Fruit fly (Drosophila melanogaster) whole organism, embryonic: ENCODE data around the gene CG15155.

Experiments used
- ATbp ChIP-seq: fragments of 200-800 bp; sonication (Bioruptor generic); optimal IDR thresholded peaks from 2 replicates; lab custom pipeline; 2017; ENCODE audit warnings: missing biosample characterization, mild to moderate bottlenecking, missing genetic modification characterization, missing genetic modification reagents
- Ada2b ChIP-seq: fragments of 200-800 bp; sonication (Bioruptor generic); IDR thresholded peaks from 2 replicates; pipeline ENCODE4 v1.3.6; 2022; ENCODE audit warnings: missing biosample characterization, missing genetic modification characterization
- Aef1 ChIP-seq: fragments of 200-800 bp; sonication (Bioruptor generic); IDR thresholded peaks from 3 replicates; pipeline ENCODE4 v1.3.6; 2022; ENCODE audit warnings: missing biosample characterization, missing genetic modification characterization
- Antp ChIP-seq: fragments of 200-800 bp; sonication (Bioruptor generic); optimal IDR thresholded peaks from 3 replicates; lab custom pipeline; 2016; ENCODE audit warnings: missing biosample characterization, missing genetic modification characterization
- B-H1 ChIP-seq: fragments of 200-800 bp; sonication (Bioruptor generic); IDR thresholded peaks from 3 replicates; pipeline ENCODE4 v1.3.6; 2022; ENCODE audit warnings: missing biosample characterization, missing genetic modification characterization
- CG11093 ChIP-seq: fragments of 200-800 bp; sonication (Bioruptor generic); IDR thresholded peaks from 3 replicates; pipeline ENCODE4 v1.3.6; 2022; ENCODE audit warnings: missing biosample characterization, missing genetic modification characterization
- CG11456 ChIP-seq: fragments of 200-800 bp; sonication (Bioruptor generic); IDR thresholded peaks from 3 replicates; pipeline ENCODE4 v1.3.6; 2022; ENCODE audit warnings: missing biosample characterization, missing genetic modification characterization
- CG15514 ChIP-seq: fragments of 200-800 bp; sonication (Bioruptor generic); optimal IDR thresholded peaks from 3 replicates; lab custom pipeline; 2017; ENCODE audit warnings: missing biosample characterization, missing genetic modification characterization, mild to moderate bottlenecking, moderate library complexity, missing genetic modification reagents
- CG2120 ChIP-seq: fragments of 200-800 bp; sonication (Bioruptor generic); optimal IDR thresholded peaks from 3 replicates; lab custom pipeline; 2016; ENCODE audit warnings: missing biosample characterization, missing genetic modification characterization
- CG30431 ChIP-seq: fragments of 200-800 bp; sonication (Bioruptor generic); optimal IDR thresholded peaks from 2 replicates; lab custom pipeline; 2017; ENCODE audit warnings: missing biosample characterization, missing genetic modification characterization
- CG34422 ChIP-seq: fragments of 200-800 bp; sonication (Bioruptor generic); IDR thresholded peaks from 3 replicates; pipeline ENCODE4 v1.3.6; 2022; ENCODE audit warnings: missing biosample characterization, missing genetic modification characterization
- CG4424 ChIP-seq: fragments of 200-800 bp; sonication (Bioruptor generic); optimal IDR thresholded peaks from 3 replicates; lab custom pipeline; 2016; ENCODE audit warnings: missing biosample characterization, missing genetic modification characterization
- CG4820 ChIP-seq: fragments of 200-800 bp; sonication (Bioruptor generic); optimal IDR thresholded peaks from 3 replicates; lab custom pipeline; 2016; ENCODE audit warnings: missing biosample characterization, missing genetic modification characterization
- CG7786 ChIP-seq: fragments of 200-800 bp; sonication (Bioruptor generic); optimal IDR thresholded peaks from 2 replicates; lab custom pipeline; 2016; ENCODE audit warnings: missing biosample characterization, missing genetic modification characterization
- CG8290 ChIP-seq, 3 experiments: fragments of 200-800 bp; sonication (Bioruptor generic); optimal IDR thresholded peaks; 2 replicates each; lab custom pipeline; 2016 to 2019; ENCODE audit warnings: missing biosample characterization in 3 of 3, missing genetic modification characterization in 3 of 3, mild to moderate bottlenecking in 2 of 3, moderate library complexity in 1 of 3
- Dbx ChIP-seq: fragments of 200-800 bp; sonication (Bioruptor generic); IDR thresholded peaks from 3 replicates; pipeline ENCODE4 v1.3.6; 2022; ENCODE audit warnings: missing biosample characterization, missing genetic modification characterization
- HHEX ChIP-seq: fragments of 200-800 bp; sonication (Bioruptor generic); optimal IDR thresholded peaks from 3 replicates; lab custom pipeline; 2017; ENCODE audit warnings: missing biosample characterization, mild to moderate bottlenecking, missing genetic modification characterization, missing genetic modification reagents
- Hsf ChIP-seq: fragments of 200-800 bp; sonication (Bioruptor generic); optimal IDR thresholded peaks from 3 replicates; lab custom pipeline; 2016; ENCODE audit warnings: missing biosample characterization, missing genetic modification characterization
- Jarid2 ChIP-seq: fragments of 200-800 bp; sonication (Bioruptor generic); optimal IDR thresholded peaks from 3 replicates; lab custom pipeline; 2017; ENCODE audit warnings: mild to moderate bottlenecking, missing biosample characterization, missing genetic modification reagents, missing genetic modification characterization
- Meics ChIP-seq: fragments of 200-800 bp; sonication (Bioruptor generic); optimal IDR thresholded peaks from 2 replicates; lab custom pipeline; 2017; ENCODE audit warnings: missing biosample characterization, mild to moderate bottlenecking, missing genetic modification characterization
- NC2β ChIP-seq: fragments of 200-800 bp; sonication (Bioruptor generic); optimal IDR thresholded peaks from 2 replicates; lab custom pipeline; 2016; ENCODE audit warnings: missing biosample characterization, missing genetic modification characterization
- Oli ChIP-seq: fragments of 200-800 bp; sonication (Bioruptor generic); optimal IDR thresholded peaks from 2 replicates; lab custom pipeline; 2018; ENCODE audit warnings: missing biosample characterization, mild to moderate bottlenecking, missing genetic modification characterization, moderate library complexity
- Pdp1 ChIP-seq, 2 experiments: fragments of 200-800 bp; sonication (Bioruptor generic); optimal IDR thresholded peaks; 3 replicates each; lab custom pipeline; 2016; ENCODE audit warnings: missing biosample characterization in 2 of 2, missing genetic modification characterization in 2 of 2, mild to moderate bottlenecking in 1 of 2, moderate library complexity in 1 of 2
- Ptx1 ChIP-seq: fragments of 200-800 bp; sonication (Bioruptor generic); IDR thresholded peaks from 2 replicates; pipeline ENCODE4 v1.3.6; 2022; ENCODE audit warnings: missing biosample characterization, missing genetic modification characterization
- Six4 ChIP-seq: fragments of 200-800 bp; sonication (Bioruptor generic); optimal IDR thresholded peaks from 2 replicates; lab custom pipeline; 2016; ENCODE audit warnings: missing biosample characterization, missing genetic modification characterization
- Sox102F ChIP-seq: fragments of 200-800 bp; sonication (Bioruptor generic); optimal IDR thresholded peaks from 2 replicates; lab custom pipeline; 2018; ENCODE audit warnings: missing biosample characterization, mild to moderate bottlenecking, missing genetic modification characterization, moderate library complexity
- Xbp1 ChIP-seq: fragments of 200-800 bp; sonication (Bioruptor generic); optimal IDR thresholded peaks from 3 replicates; lab custom pipeline; 2016; ENCODE audit warnings: missing biosample characterization, mild to moderate bottlenecking, missing genetic modification characterization
- Xrp1 ChIP-seq: fragments of 200-800 bp; sonication (Bioruptor generic); IDR thresholded peaks from 2 replicates; pipeline ENCODE4 v1.3.6; 2022; ENCODE audit warnings: missing biosample characterization, missing genetic modification characterization
- caup ChIP-seq: fragments of 200-800 bp; sonication (Bioruptor generic); optimal IDR thresholded peaks from 3 replicates; lab custom pipeline; 2017; ENCODE audit warnings: missing biosample characterization, mild to moderate bottlenecking, missing genetic modification characterization, moderate library complexity; ENCODE audit not compliant: severe bottlenecking
- dmrt99B ChIP-seq: fragments of 200-800 bp; sonication (Bioruptor generic); optimal IDR thresholded peaks from 2 replicates; lab custom pipeline; 2018; ENCODE audit warnings: missing biosample characterization, mild to moderate bottlenecking, missing genetic modification characterization, moderate library complexity
- dysf ChIP-seq: fragments of 200-800 bp; sonication (Bioruptor generic); IDR thresholded peaks from 3 replicates; pipeline ENCODE4 v1.3.6; 2022; ENCODE audit warnings: missing biosample characterization, missing genetic modification characterization
- fd3F ChIP-seq: fragments of 200-800 bp; sonication (Bioruptor generic); optimal IDR thresholded peaks from 2 replicates; lab custom pipeline; 2018; ENCODE audit warnings: missing biosample characterization, mild to moderate bottlenecking, missing genetic modification characterization, moderate library complexity
- ind ChIP-seq: fragments of 200-800 bp; sonication (Bioruptor generic); optimal IDR thresholded peaks from 3 replicates; lab custom pipeline; 2016; ENCODE audit warnings: missing biosample characterization, missing genetic modification characterization
- jing ChIP-seq: fragments of 200-800 bp; sonication (Bioruptor generic); optimal IDR thresholded peaks from 2 replicates; lab custom pipeline; 2018; ENCODE audit warnings: missing biosample characterization, mild to moderate bottlenecking, missing genetic modification characterization
- jumu ChIP-seq: fragments of 200-800 bp; sonication (Bioruptor generic); optimal IDR thresholded peaks from 3 replicates; lab custom pipeline; 2016; ENCODE audit warnings: missing biosample characterization, missing genetic modification characterization
- kay ChIP-seq: fragments of 200-800 bp; sonication (Bioruptor generic); optimal IDR thresholded peaks from 2 replicates; lab custom pipeline; 2016; ENCODE audit warnings: missing biosample characterization, missing genetic modification characterization
- lab ChIP-seq: fragments of 200-800 bp; sonication (Bioruptor generic); optimal IDR thresholded peaks from 3 replicates; lab custom pipeline; 2017; ENCODE audit warnings: missing biosample characterization, missing genetic modification characterization, mild to moderate bottlenecking, moderate library complexity, missing genetic modification reagents
- lmd ChIP-seq: fragments of 200-800 bp; sonication (Bioruptor generic); IDR thresholded peaks from 2 replicates; pipeline ENCODE4 v1.3.6; 2022; ENCODE audit warnings: missing biosample characterization, missing genetic modification characterization
- pan ChIP-seq, 4 experiments: fragments of >200 bp in 3 of 4; fragments of 200-800 bp in 1 of 4; sonication (Bioruptor generic) in 1 of 4; optimal IDR thresholded peaks in 3 of 4; IDR thresholded peaks in 1 of 4; 2 replicates each; pipeline versions ENCODE4 v1.3.6 to Lab custom; 2017 to 2022; ENCODE audit warnings: missing biosample characterization in 2 of 4, missing genetic modification characterization in 2 of 4, mixed read lengths in 1 of 4
- pnt ChIP-seq: fragments of 200-800 bp; sonication (Bioruptor generic); optimal IDR thresholded peaks from 3 replicates; lab custom pipeline; 2016; ENCODE audit warnings: missing biosample characterization, missing genetic modification characterization
- prd ChIP-seq, 3 experiments: fragments of >200 bp in 2 of 3; fragments of 200-800 bp in 1 of 3; sonication (Bioruptor generic) in 1 of 3; optimal IDR thresholded peaks in 2 of 3; IDR thresholded peaks in 1 of 3; 2 replicates in 2 of 3; 3 replicates in 1 of 3; pipeline versions ENCODE4 v1.3.6 to Lab custom; 2017 to 2022; ENCODE audit warnings: missing biosample characterization in 1 of 3, missing genetic modification characterization in 1 of 3
- pum ChIP-seq: fragments of 200-800 bp; sonication (Bioruptor generic); optimal IDR thresholded peaks from 2 replicates; lab custom pipeline; 2016; ENCODE audit warnings: missing biosample characterization, missing genetic modification characterization
- ranshi ChIP-seq: fragments of 200-800 bp; sonication (Bioruptor generic); IDR thresholded peaks from 2 replicates; pipeline ENCODE4 v1.3.6; 2022; ENCODE audit warnings: missing biosample characterization, missing genetic modification characterization
- scrt ChIP-seq: fragments of 200-800 bp; sonication (Bioruptor generic); optimal IDR thresholded peaks from 2 replicates; lab custom pipeline; 2018; ENCODE audit warnings: missing biosample characterization, mild to moderate bottlenecking, missing genetic modification characterization, moderate library complexity
- shn ChIP-seq: fragments of 200-800 bp; sonication (Bioruptor generic); optimal IDR thresholded peaks from 3 replicates; lab custom pipeline; 2016; ENCODE audit warnings: missing biosample characterization, missing genetic modification characterization
- sisA ChIP-seq: fragments of 200-800 bp; sonication (Bioruptor generic); IDR thresholded peaks from 2 replicates; pipeline ENCODE4 v1.3.6; 2022; ENCODE audit warnings: missing biosample characterization, missing genetic modification characterization
- sqz ChIP-seq: fragments of 200-800 bp; sonication (Bioruptor generic); optimal IDR thresholded peaks from 3 replicates; lab custom pipeline; 2018; ENCODE audit warnings: missing biosample characterization, mild to moderate bottlenecking, missing genetic modification characterization
- wdn ChIP-seq: fragments of 200-800 bp; sonication (Bioruptor generic); IDR thresholded peaks from 2 replicates; pipeline ENCODE4 v1.3.6; 2022; ENCODE audit warnings: missing biosample characterization, missing genetic modification characterization

CG15155 gene

DNA sequence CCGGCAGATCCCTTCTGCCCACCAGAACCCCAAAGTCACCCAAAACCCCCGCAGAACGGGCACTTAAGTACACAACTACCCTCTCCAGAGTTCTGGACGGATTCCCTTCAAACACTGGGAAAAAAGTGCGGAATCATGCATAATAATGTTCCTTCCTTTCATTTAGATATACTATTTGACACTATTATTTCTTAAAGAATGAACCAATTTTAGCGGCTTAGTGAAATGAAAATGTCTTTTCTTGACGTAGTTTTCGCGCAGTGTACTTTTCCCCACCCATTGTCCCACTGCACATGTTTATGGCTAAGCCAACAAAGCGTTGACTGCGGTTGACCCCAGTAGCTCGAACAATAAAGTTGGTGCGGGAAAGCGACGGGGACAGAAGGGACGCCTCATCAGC, 32.0 kb downstream of the CG15155 start (continued):
- TF ChIP-seq Meics (GFP tag; lab: Kevin White, UChicago) (peak; percentile 29), Ada2b (GFP tag; lab: Robert Waterston, UW) (peak; percentile 31; the same call in 1 of the 2 replicates), sisA (GFP tag; lab: Robert Waterston, UW) (peak; percentile 66), jumu (GFP tag; lab: Kevin White, UChicago) (peak; percentile 10), CG15514 (GFP tag; lab: Kevin White, UChicago) (peak; percentile 24), HHEX (GFP tag; lab: Kevin White, UChicago) (peak; percentile 6), jing (GFP tag; lab: Kevin White, UChicago) (peak; percentile 4), pan (optimal IDR thresholded peaks at IDR 0.05; lab: Kevin White, UChicago) (no peak), pan (GFP tag; optimal IDR thresholded peaks at IDR 0.05 in 1 of 2, IDR thresholded peaks at IDR 0.05 in 1 of 2) (peak in 1 of 2 experiments; percentile 40), CG4820 (GFP tag; lab: Kevin White, UChicago) (peak; percentile 8), prd (optimal IDR thresholded peaks at IDR 0.05; lab: Kevin White, UChicago) (no peak), prd (GFP tag; IDR thresholded peaks at IDR 0.05; lab: Robert Waterston, UW) (peak; percentile 24; the same call in 1 of the 3 replicates), Antp (GFP tag; lab: Kevin White, UChicago) (peak; percentile 7), dysf (0 out of 3 replicates have a peak, but pooled peaks have one; percentile 36), CG34422 (0 out of 3 replicates have a peak, but pooled peaks have one; percentile 22), Pdp1 (GFP tag; optimal IDR thresholded peaks at IDR 0.05; lab: Kevin White, UChicago) (peak in 1 of 2 experiments; percentile 20), ind (GFP tag; lab: Kevin White, UChicago) (peak; percentile 19), CG30431 (no peak), ranshi (GFP tag; lab: Robert Waterston, UW) (no peak), ATbp (GFP tag; lab: Kevin White, UChicago) (peak; percentile 14), CG11456 (GFP tag; lab: Robert Waterston, UW) (no peak), Xrp1 (GFP tag; lab: Robert Waterston, UW) (peak; percentile 52; the same call in 1 of the 2 replicates), pnt (GFP tag; lab: Kevin White, UChicago) (peak; percentile 15), Dbx (0 out of 3 replicates have a peak, but pooled peaks have one; percentile 29), CG8290 (GFP tag; optimal IDR thresholded peaks at IDR 0.05; lab: Kevin White, UChicago) (no peak), CG8290 (tag; optimal IDR thresholded peaks at IDR 0.05; lab: Kevin White, UChicago) (peak in 1 of 2 experiments; percentile 39), CG4424 (GFP tag; lab: Kevin White, UChicago) (peak; percentile 21), Six4 (GFP tag; lab: Kevin White, UChicago) (no peak), Jarid2 (no peak), NC2β (GFP tag; lab: Kevin White, UChicago) (no peak), kay (GFP tag; lab: Kevin White, UChicago) (no peak), sqz (GFP tag; lab: Kevin White, UChicago) (no peak), scrt (peak; percentile 9), Aef1 (peak; percentile 37; the same call in 1 of the 3 replicates), CG2120 (peak; percentile 46), fd3F (GFP tag; lab: Kevin White, UChicago) (no peak), shn (GFP tag; lab: Kevin White, UChicago) (no peak), Xbp1 (GFP tag; lab: Kevin White, UChicago) (peak; percentile 9), caup (GFP tag; lab: Kevin White, UChicago) (peak; percentile 32), lab (GFP tag; lab: Kevin White, UChicago) (peak; percentile 65), pum (GFP tag; lab: Kevin White, UChicago) (peak; percentile 3), wdn (GFP tag; lab: Robert Waterston, UW) (0 out of 2 replicates have a peak, but pooled peaks have one; percentile 22), Ptx1 (GFP tag; lab: Robert Waterston, UW) (peak; percentile 42), dmrt99B (tag; lab: Kevin White, UChicago) (peak; percentile 38), Hsf (GFP tag; lab: Kevin White, UChicago) (peak; percentile 16), CG11093 (GFP tag; lab: Robert Waterston, UW) (0 out of 3 replicates have a peak, but pooled peaks have one; percentile 18), Sox102F (GFP tag; lab: Kevin White, UChicago) (peak; percentile 47), CG7786 (peak; percentile 4), Oli (peak; percentile 19), B-H1 (GFP tag; lab: Robert Waterston, UW) (no peak), lmd (peak; percentile 21; the same call in 1 of the 2 replicates)
